Fruit fly (Drosophila melanogaster) whole organism: ENCODE data around the gene Fer3.

Experiments used
- CG8478 ChIP-seq: fragments of >200 bp; optimal IDR thresholded peaks from 2 replicates; lab custom pipeline; 2018; ENCODE audit warnings: inconsistent platforms
- Dll ChIP-seq: fragments of >200 bp; optimal IDR thresholded peaks from 2 replicates; lab custom pipeline; 2017
- EcR ChIP-seq, 2 experiments: fragments of >200 bp; optimal IDR thresholded peaks; 2 replicates each; lab custom pipeline; 2017; ENCODE audit warnings: missing biosample characterization in 2 of 2, missing genetic modification characterization in 2 of 2, missing genetic modification reagents in 2 of 2
- pan ChIP-seq: fragments of >200 bp; optimal IDR thresholded peaks from 2 replicates; lab custom pipeline; 2017
- psq ChIP-seq: fragments of >200 bp; optimal IDR thresholded peaks from 2 replicates; lab custom pipeline; 2017
- usp ChIP-seq: fragments of >200 bp; optimal IDR thresholded peaks from 2 replicates; lab custom pipeline; 2017; ENCODE audit warnings: missing biosample characterization, missing genetic modification characterization, mixed read lengths

The Fer3 gene

dm6 chr3R:11689900-11690299, 4.2 kb downstream of the Fer3 start, which contains the start of gene CG6908:
Gene CG6908, minus strand, starts transcription at chr3R:11690051.
- TF ChIP-seq CG8478 (lab: Kevin White, UChicago), result no peak
- TF ChIP-seq pan (lab: Kevin White, UChicago), result no peak
- TF ChIP-seq Dll (lab: Kevin White, UChicago), result no peak
- TF ChIP-seq psq (lab: Kevin White, UChicago), result no peak
- no peak for TF ChIP-seq usp (GFP tag; lab: Kevin White, UChicago)
- no peak for TF ChIP-seq EcR (GFP tag; optimal IDR thresholded peaks at IDR 0.05; lab: Kevin White, UChicago)

dm6 chr3R:11688055-11688454, 6.1 kb downstream of the Fer3 start, which contains the start of gene CG6834:
Gene CG6834, minus strand, starts transcription at chr3R:11688133.
- TF ChIP-seq EcR (GFP tag; optimal IDR thresholded peaks at IDR 0.05; lab: Kevin White, UChicago) (no peak), psq (lab: Kevin White, UChicago) (no peak)

dm6 chr3R:11684316-11684715, 9.8 kb downstream of the Fer3 start, which contains the start of gene CG6830:
Gene CG6830, minus strand, starts transcription at chr3R:11684342.
- TF ChIP-seq psq (lab: Kevin White, UChicago) (no peak), EcR (GFP tag; optimal IDR thresholded peaks at IDR 0.05; lab: Kevin White, UChicago) (no peak), CG8478 (lab: Kevin White, UChicago) (no peak)

dm6 chr3R:11683675-11684074, 10.4 kb downstream of the Fer3 start:
- TF ChIP-seq EcR (GFP tag; optimal IDR thresholded peaks at IDR 0.05; lab: Kevin White, UChicago) (no peak), usp (GFP tag; lab: Kevin White, UChicago) (no peak), CG8478 (lab: Kevin White, UChicago) (no peak), pan (lab: Kevin White, UChicago) (no peak), psq (lab: Kevin White, UChicago) (no peak), Dll (lab: Kevin White, UChicago) (no peak)

- TF ChIP-seq usp (GFP tag; lab: Kevin White, UChicago) (no peak), pan (lab: Kevin White, UChicago) (no peak), Dll (lab: Kevin White, UChicago) (no peak), EcR (GFP tag; optimal IDR thresholded peaks at IDR 0.05; lab: Kevin White, UChicago) (no peak), psq (lab: Kevin White, UChicago) (no peak), CG8478 (lab: Kevin White, UChicago) (no peak)
These were observed 14.6 kb downstream of the Fer3 start, which contains the start of the genes Taf12 and Ho for dm6 chr3R:11679513-11679912. Gene Taf12, minus strand, starts transcription at chr3R:11679690. Gene Ho, plus strand, starts transcription at chr3R:11679743.

dm6 chr3R:11678016-11678415, 16.1 kb downstream of the Fer3 start, which contains the start of gene CG18476:
Gene CG18476, minus strand, starts transcription at chr3R:11678116.
- TF ChIP-seq CG8478 (lab: Kevin White, UChicago) (no peak), psq (lab: Kevin White, UChicago) (no peak), usp (GFP tag; lab: Kevin White, UChicago) (no peak), pan (lab: Kevin White, UChicago) (no peak), Dll (lab: Kevin White, UChicago) (no peak), EcR (GFP tag; optimal IDR thresholded peaks at IDR 0.05; lab: Kevin White, UChicago) (no peak)

dm6 chr3R:11673955-11674663, 20.0 kb downstream of the Fer3 start, which contains the start of gene CG14715:
Gene CG14715, plus strand, starts transcription at chr3R:11674221.
- no peak for TF ChIP-seq EcR (GFP tag; optimal IDR thresholded peaks at IDR 0.05; lab: Kevin White, UChicago)
- TF ChIP-seq pan (lab: Kevin White, UChicago), result no peak

- TF ChIP-seq psq (lab: Kevin White, UChicago) (no peak), EcR (GFP tag; optimal IDR thresholded peaks at IDR 0.05; lab: Kevin White, UChicago) (no peak), pan (lab: Kevin White, UChicago) (no peak), CG8478 (lab: Kevin White, UChicago) (no peak), Dll (lab: Kevin White, UChicago) (no peak), usp (GFP tag; lab: Kevin White, UChicago) (no peak)
These were observed 22.3 kb downstream of the Fer3 start for dm6 chr3R:11671784-11672183.

dm6 chr3R:11670888-11671287, 23.2 kb downstream of the Fer3 start:
- TF ChIP-seq psq (lab: Kevin White, UChicago) (no peak), EcR (GFP tag; optimal IDR thresholded peaks at IDR 0.05; lab: Kevin White, UChicago) (no peak), usp (GFP tag; lab: Kevin White, UChicago) (no peak)

dm6 chr3R:11669954-11670347, 24.2 kb downstream of the Fer3 start:
- no peak for TF ChIP-seq EcR (GFP tag; optimal IDR thresholded peaks at IDR 0.05; lab: Kevin White, UChicago)
- no peak for TF ChIP-seq CG8478 (lab: Kevin White, UChicago)
- no peak for TF ChIP-seq psq (lab: Kevin White, UChicago)

dm6 chr3R:11669017-11669953, 24.8 kb downstream of the Fer3 start:
- TF ChIP-seq pan (lab: Kevin White, UChicago) (no peak), Dll (lab: Kevin White, UChicago) (no peak), EcR (GFP tag; optimal IDR thresholded peaks at IDR 0.05; lab: Kevin White, UChicago) (no peak), CG8478 (lab: Kevin White, UChicago) (no peak), psq (lab: Kevin White, UChicago) (no peak), usp (GFP tag; lab: Kevin White, UChicago) (no peak)
